Worm (Caenorhabditis elegans): ENCODE data around the gene C33H5.2.

- no peak for TF ChIP-seq him-1 (tag; optimal IDR thresholded peaks at IDR 0.05)
- no peak for TF ChIP-seq dao-5 (tag; optimal IDR thresholded peaks at IDR 0.05)
- no peak for TF ChIP-seq W03F9.2 (tag; optimal IDR thresholded peaks at IDR 0.05)
These were observed 10.1 kb upstream of the C33H5.2 start, which contains the start of gene ntp-1 for ce11 chrIV:7794709-7795108.

All from whole organism, L4/young adult.